Worm (Caenorhabditis elegans) whole organism, L1 larva: ENCODE results near the gene clec-232.

ENCODE experiments used
- C04F5.9 ChIP-seq: sonication (generic microtip); optimal IDR thresholded peaks from 2 replicates; lab custom pipeline; 2016; ENCODE audit warnings: missing genetic modification characterization, missing compliant biosample characterization
- C16A3.4 ChIP-seq: fragments of 150-350 bp; optimal IDR thresholded peaks from 2 replicates; lab custom pipeline; 2014; ENCODE audit warnings: missing biosample characterization, missing genetic modification characterization
- C34B4.2 ChIP-seq: sonication (generic microtip); optimal IDR thresholded peaks from 2 replicates; lab custom pipeline; 2017; ENCODE audit warnings: mild to moderate bottlenecking, missing genetic modification characterization, missing compliant biosample characterization
- F16B12.6 ChIP-seq: fragments of 150-350 bp; optimal IDR thresholded peaks from 2 replicates; lab custom pipeline; 2014; ENCODE audit warnings: missing biosample characterization, missing genetic modification characterization
- Y116A8C.19 ChIP-seq: sonication (generic microtip); optimal IDR thresholded peaks from 2 replicates; lab custom pipeline; 2016; ENCODE audit warnings: missing compliant biosample characterization, missing genetic modification characterization, borderline replicate concordance
- aha-1 ChIP-seq: fragments of 150-350 bp; optimal IDR thresholded peaks from 2 replicates; lab custom pipeline; 2014; ENCODE audit warnings: missing biosample characterization, missing genetic modification characterization
- aly-2 ChIP-seq: fragments of 150-350 bp; optimal IDR thresholded peaks from 2 replicates; lab custom pipeline; 2014; ENCODE audit warnings: missing biosample characterization, missing genetic modification characterization
- ceh-90 ChIP-seq: sonication (generic microtip); optimal IDR thresholded peaks from 2 replicates; lab custom pipeline; 2016; ENCODE audit warnings: missing genetic modification characterization, missing compliant biosample characterization
- dsc-1 ChIP-seq: sonication (generic microtip); optimal IDR thresholded peaks from 2 replicates; lab custom pipeline; 2016; ENCODE audit warnings: mild to moderate bottlenecking, missing genetic modification characterization, missing compliant biosample characterization
- efl-1 ChIP-seq, 4 experiments: fragments of 150-350 bp; optimal IDR thresholded peaks in 3 of 4; peaks in 1 of 4; 1 replicate in 1 of 4; 2 replicates in 3 of 4; lab custom pipeline; 2014; ENCODE audit warnings: missing biosample characterization in 2 of 4, missing genetic modification characterization in 2 of 4, missing genetic modification reagents in 2 of 4
- efl-3 ChIP-seq: fragments of 200-800 bp; sonication (Bioruptor generic); optimal IDR thresholded peaks from 2 replicates; lab custom pipeline; 2018; ENCODE audit warnings: mild to moderate bottlenecking, missing genetic modification characterization, missing compliant biosample characterization
- elt-2 ChIP-seq: sonication (generic microtip); optimal IDR thresholded peaks from 2 replicates; lab custom pipeline; 2016; ENCODE audit warnings: missing genetic modification characterization, mild to moderate bottlenecking, inconsistent platforms, missing compliant biosample characterization, missing genetic modification reagents
- elt-3 ChIP-seq, 6 experiments: fragments of 150-350 bp in 1 of 6; sonication (generic microtip); optimal IDR thresholded peaks; 2 replicates each; lab custom pipeline; 2017 to 2018; ENCODE audit warnings: missing biosample characterization in 6 of 6, missing genetic modification characterization in 6 of 6, inconsistent platforms in 1 of 6
- fkh-10 ChIP-seq: sonication (generic microtip); optimal IDR thresholded peaks from 2 replicates; lab custom pipeline; 2017; ENCODE audit warnings: missing biosample characterization, missing genetic modification reagents, missing genetic modification characterization
- fos-1 ChIP-seq: fragments of 150-350 bp; optimal IDR thresholded peaks from 2 replicates; lab custom pipeline; 2014; ENCODE audit warnings: missing biosample characterization, missing genetic modification characterization
- hlh-17 ChIP-seq: fragments of 200-800 bp; sonication (Bioruptor generic); optimal IDR thresholded peaks from 2 replicates; lab custom pipeline; 2018; ENCODE audit warnings: missing genetic modification characterization, mild to moderate bottlenecking, missing compliant biosample characterization, moderate library complexity, borderline replicate concordance
- isw-1 ChIP-seq: fragments of 200-800 bp; sonication (Bioruptor generic); IDR thresholded peaks from 2 replicates; pipeline ENCODE4 v1.3.6; 2022; ENCODE audit warnings: missing genetic modification characterization, missing compliant biosample characterization
- jun-1 ChIP-seq: fragments of 150-350 bp; optimal IDR thresholded peaks from 2 replicates; lab custom pipeline; 2014; ENCODE audit warnings: missing biosample characterization, missing genetic modification reagents, missing genetic modification characterization
- lin-13 ChIP-seq: fragments of 150-350 bp; optimal IDR thresholded peaks from 2 replicates; lab custom pipeline; 2014; ENCODE audit warnings: missing biosample characterization, missing genetic modification reagents, missing genetic modification characterization
- lin-14 ChIP-seq: fragments of 200-800 bp; sonication (Bioruptor generic); optimal IDR thresholded peaks from 2 replicates; lab custom pipeline; 2018; ENCODE audit warnings: mild to moderate bottlenecking, missing genetic modification characterization, moderate library complexity, missing compliant biosample characterization
- lin-15B ChIP-seq: fragments of 150-350 bp; sonication (generic microtip); optimal IDR thresholded peaks from 3 replicates; lab custom pipeline; 2014; ENCODE audit warnings: missing biosample characterization, missing genetic modification characterization
- lir-3 ChIP-seq: sonication (generic microtip); optimal IDR thresholded peaks from 2 replicates; lab custom pipeline; 2016; ENCODE audit warnings: mild to moderate bottlenecking, missing genetic modification characterization, moderate library complexity, missing compliant biosample characterization; ENCODE audit not compliant: poor library complexity
- lsy-2 ChIP-seq, 2 experiments: fragments of 150-350 bp; optimal IDR thresholded peaks; 2 replicates each; lab custom pipeline; 2014; ENCODE audit warnings: missing biosample characterization in 2 of 2, missing genetic modification characterization in 2 of 2
- mab-9 ChIP-seq: fragments of 200-800 bp; sonication (Bioruptor generic); IDR thresholded peaks from 2 replicates; pipeline ENCODE4 v1.3.6; 2022; ENCODE audit warnings: missing genetic modification reagents, missing genetic modification characterization, missing compliant biosample characterization
- nhr-20 ChIP-seq: sonication (generic microtip); optimal IDR thresholded peaks from 2 replicates; lab custom pipeline; 2016; ENCODE audit warnings: mild to moderate bottlenecking, missing genetic modification characterization, missing compliant biosample characterization
- nhr-47 ChIP-seq: sonication (generic microtip); optimal IDR thresholded peaks from 2 replicates; lab custom pipeline; 2016; ENCODE audit warnings: mild to moderate bottlenecking, missing genetic modification characterization, moderate library complexity, missing compliant biosample characterization
- nhr-76 ChIP-seq: sonication (generic microtip); optimal IDR thresholded peaks from 2 replicates; lab custom pipeline; 2017; ENCODE audit warnings: missing biosample characterization, missing genetic modification characterization
- nhr-84 ChIP-seq: sonication (generic microtip); optimal IDR thresholded peaks from 2 replicates; lab custom pipeline; 2017; ENCODE audit warnings: missing biosample characterization, missing genetic modification characterization
- pax-3 ChIP-seq: fragments of 200-800 bp; sonication (Bioruptor generic); optimal IDR thresholded peaks from 2 replicates; lab custom pipeline; 2018; ENCODE audit warnings: mild to moderate bottlenecking, missing genetic modification characterization, moderate library complexity, missing compliant biosample characterization
- rnt-1 ChIP-seq: sonication (generic microtip); optimal IDR thresholded peaks from 2 replicates; lab custom pipeline; 2016; ENCODE audit warnings: mild to moderate bottlenecking, missing genetic modification characterization, moderate library complexity, missing compliant biosample characterization
- sptf-1 ChIP-seq: fragments of 150-350 bp; optimal IDR thresholded peaks from 2 replicates; lab custom pipeline; 2014; ENCODE audit warnings: missing biosample characterization, missing genetic modification characterization
- tbx-2 ChIP-seq: sonication (generic microtip); optimal IDR thresholded peaks from 2 replicates; lab custom pipeline; 2016; ENCODE audit warnings: missing genetic modification characterization, missing compliant biosample characterization
- unc-130 ChIP-seq: fragments of 150-350 bp; optimal IDR thresholded peaks from 2 replicates; lab custom pipeline; 2017; ENCODE audit warnings: missing biosample characterization, missing genetic modification characterization, inconsistent platforms
- unc-30 ChIP-seq: sonication (generic microtip); optimal IDR thresholded peaks from 2 replicates; lab custom pipeline; 2017; ENCODE audit warnings: missing biosample characterization, missing genetic modification characterization
- unc-62 ChIP-seq: fragments of 150-350 bp; optimal IDR thresholded peaks from 2 replicates; lab custom pipeline; 2014; ENCODE audit warnings: missing biosample characterization, missing genetic modification reagents, missing genetic modification characterization
- unc-86 ChIP-seq: sonication (generic microtip); optimal IDR thresholded peaks from 2 replicates; lab custom pipeline; 2016; ENCODE audit warnings: missing genetic modification characterization, missing compliant biosample characterization
- xbp-1 ChIP-seq: sonication (generic microtip); optimal IDR thresholded peaks from 2 replicates; lab custom pipeline; 2016; ENCODE audit warnings: missing genetic modification characterization, missing compliant biosample characterization
- zag-1 ChIP-seq: fragments of 150-350 bp; optimal IDR thresholded peaks from 2 replicates; lab custom pipeline; 2014; ENCODE audit warnings: missing biosample characterization, missing genetic modification characterization
- ztf-4 ChIP-seq: fragments of 150-350 bp; optimal IDR thresholded peaks from 2 replicates; lab custom pipeline; 2014; ENCODE audit warnings: missing biosample characterization, missing genetic modification characterization

Gene clec-232

DNA sequence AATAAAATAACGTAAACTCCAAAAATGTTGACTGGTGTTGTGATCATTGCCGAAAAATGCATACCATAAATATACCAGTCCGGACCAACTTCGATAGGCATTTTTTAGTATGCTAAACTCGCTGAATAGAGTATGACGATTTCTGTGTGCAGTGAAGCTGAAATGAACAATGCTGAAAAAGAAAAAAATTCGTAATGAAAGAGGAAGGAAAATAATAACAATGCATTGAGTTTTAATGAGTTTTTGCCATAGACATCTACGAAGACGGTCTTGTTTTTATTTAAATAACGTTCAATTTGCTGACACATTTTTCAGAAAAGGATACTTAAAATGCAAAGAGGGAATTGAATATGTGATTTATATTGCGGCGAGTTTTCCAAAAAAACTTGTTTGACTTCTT lies 8.4 kb upstream of the clec-232 start, which contains the start of gene sri-1:
sri-1 (minus strand) TSS at position 101 of the 400 bp plus-strand sequence.
- TF ChIP-seq rnt-1 (tag; lab: Kevin White, UChicago) (no peak), nhr-47 (tag; lab: Kevin White, UChicago) (no peak), F16B12.6 (tag; lab: Kevin White, UChicago) (no peak), zag-1 (no peak), lin-15B (tag; lab: Kevin White, UChicago) (no peak), unc-30 (tag; lab: Kevin White, UChicago) (no peak), tbx-2 (tag; lab: Kevin White, UChicago) (no peak), aha-1 (no peak), C16A3.4 (tag; lab: Kevin White, UChicago) (no peak), hlh-17 (no peak), lsy-2 (tag; optimal IDR thresholded peaks at IDR 0.05; lab: Kevin White, UChicago) (no peak), aly-2 (tag; lab: Kevin White, UChicago) (no peak), pax-3 (tag; lab: Kevin White, UChicago) (no peak), ztf-4 (tag; lab: Kevin White, UChicago) (no peak), Y116A8C.19 (tag; lab: Kevin White, UChicago) (no peak)

ce11 chrV:15969653-15970052 lies 6.3 kb upstream of the clec-232 start, which contains the start of gene F36G9.7:
Gene F36G9.7, minus strand, starts transcription at chrV:15969753.
- no peak for TF ChIP-seq fos-1 (tag; lab: Kevin White, UChicago)
- no peak for TF ChIP-seq lsy-2 (tag; optimal IDR thresholded peaks at IDR 0.05; lab: Kevin White, UChicago)
- no peak for TF ChIP-seq nhr-76 (tag; lab: Kevin White, UChicago)
- TF ChIP-seq lin-13 (GFP tag; lab: Kevin White, UChicago): no peak
- TF ChIP-seq aha-1: no peak
- no peak for TF ChIP-seq elt-2 (tag; lab: Kevin White, UChicago)
- no peak for TF ChIP-seq xbp-1
- no peak for TF ChIP-seq unc-62 (GFP tag; lab: Kevin White, UChicago)
- no peak for TF ChIP-seq isw-1 (GFP tag; lab: Robert Waterston, UW)
- no peak for TF ChIP-seq unc-86
- no peak for TF ChIP-seq nhr-20
- no peak for TF ChIP-seq efl-3 (GFP tag; lab: Kevin White, UChicago)
- TF ChIP-seq ceh-90 (tag; lab: Kevin White, UChicago): no peak
- TF ChIP-seq, all 84 proteins: peak for 0

DNA sequence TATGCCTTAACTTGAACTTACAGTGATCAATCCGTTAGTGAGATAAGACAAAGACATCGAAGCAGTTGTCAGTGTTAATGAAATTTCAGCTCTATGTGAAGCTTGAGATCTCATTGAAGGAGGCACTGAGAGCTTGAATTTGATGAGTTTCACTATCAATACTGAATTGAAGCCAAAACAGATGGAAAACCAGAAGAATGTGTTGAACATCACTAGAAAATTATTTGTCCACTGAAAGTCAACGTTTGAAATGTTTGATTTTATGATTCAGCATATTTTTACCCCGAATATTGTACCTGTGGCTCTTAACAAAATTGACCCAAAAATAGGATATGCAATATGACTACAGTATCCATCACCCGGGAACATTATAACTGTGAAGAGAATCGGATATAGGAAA lies 5.1 kb upstream of the clec-232 start:
- TF ChIP-seq nhr-84: no peak
- no peak for TF ChIP-seq unc-130 (tag; lab: Kevin White, UChicago)
- no peak for TF ChIP-seq C34B4.2 (tag; lab: Kevin White, UChicago)
- TF ChIP-seq sptf-1 (tag; lab: Kevin White, UChicago): no peak
- no peak for TF ChIP-seq lin-13 (GFP tag; lab: Kevin White, UChicago)
- TF ChIP-seq jun-1 (tag; lab: Kevin White, UChicago): no peak
- no peak for TF ChIP-seq fkh-10
- no peak for TF ChIP-seq zag-1
- TF ChIP-seq lin-14 (GFP tag; lab: Kevin White, UChicago): no peak
- TF ChIP-seq dsc-1 (tag; lab: Kevin White, UChicago): no peak
- no peak for TF ChIP-seq elt-3 (tag; optimal IDR thresholded peaks at IDR 0.05; lab: Kevin White, UChicago)
- TF ChIP-seq efl-1 (optimal IDR thresholded peaks at IDR 0.05; lab: Kevin White, UChicago): no peak
- TF ChIP-seq efl-1 (GFP tag; optimal IDR thresholded peaks at IDR 0.05 in 1 of 2; lab: Kevin White, UChicago): no peak
- TF ChIP-seq mab-9 (GFP tag; lab: Robert Waterston, UW): no peak
- no peak for TF ChIP-seq unc-62 (GFP tag; lab: Kevin White, UChicago)
- no peak for TF ChIP-seq lir-3 (tag; lab: Kevin White, UChicago)
- TF ChIP-seq C16A3.4 (tag; lab: Kevin White, UChicago): no peak
- no peak for TF ChIP-seq efl-3 (GFP tag; lab: Kevin White, UChicago)
- no peak for TF ChIP-seq C04F5.9
- TF ChIP-seq, all 84 proteins: peak for 0
